Worm (Caenorhabditis elegans) whole organism, L2 larva: Measurements from ENCODE around the gene atz-1.

Experiments
- ama-1 ChIP-seq: fragments of 150-350 bp; optimal IDR thresholded peaks from 2 replicates; lab custom pipeline; 2018; ENCODE audit warnings: inconsistent platforms
- blmp-1 ChIP-seq: sonication (generic microtip); optimal IDR thresholded peaks from 2 replicates; lab custom pipeline; 2017; ENCODE audit warnings: missing genetic modification characterization, mild to moderate bottlenecking, missing compliant biosample characterization, antibody characterized with exemption, moderate library complexity; ENCODE audit not compliant: insufficient read depth
- nhr-25 ChIP-seq: fragments of 150-350 bp; sonication (generic microtip); optimal IDR thresholded peaks from 3 replicates; lab custom pipeline; 2014; ENCODE audit warnings: missing biosample characterization, missing genetic modification characterization
- snpc-4 ChIP-seq: fragments of 150-350 bp; optimal IDR thresholded peaks from 2 replicates; lab custom pipeline; 2014; ENCODE audit warnings: missing biosample characterization, missing genetic modification characterization
- unc-62 ChIP-seq: fragments of 150-350 bp; optimal IDR thresholded peaks from 2 replicates; lab custom pipeline; 2014; ENCODE audit warnings: missing biosample characterization, missing genetic modification reagents, missing genetic modification characterization

- TF ChIP-seq ama-1 (lab: Kevin White, UChicago) (no peak), unc-62 (GFP tag; lab: Kevin White, UChicago) (no peak), nhr-25 (tag; lab: Kevin White, UChicago) (no peak), blmp-1 (tag; lab: Kevin White, UChicago) (no peak), snpc-4 (tag; lab: Kevin White, UChicago) (no peak)
These were observed 11.0 kb downstream of the atz-1 start for ce11 chrIV:12364964-12365363.
